Worm (Caenorhabditis elegans): ENCODE measurements around the gene mrpl-21.

The mrpl-21 gene

DNA sequence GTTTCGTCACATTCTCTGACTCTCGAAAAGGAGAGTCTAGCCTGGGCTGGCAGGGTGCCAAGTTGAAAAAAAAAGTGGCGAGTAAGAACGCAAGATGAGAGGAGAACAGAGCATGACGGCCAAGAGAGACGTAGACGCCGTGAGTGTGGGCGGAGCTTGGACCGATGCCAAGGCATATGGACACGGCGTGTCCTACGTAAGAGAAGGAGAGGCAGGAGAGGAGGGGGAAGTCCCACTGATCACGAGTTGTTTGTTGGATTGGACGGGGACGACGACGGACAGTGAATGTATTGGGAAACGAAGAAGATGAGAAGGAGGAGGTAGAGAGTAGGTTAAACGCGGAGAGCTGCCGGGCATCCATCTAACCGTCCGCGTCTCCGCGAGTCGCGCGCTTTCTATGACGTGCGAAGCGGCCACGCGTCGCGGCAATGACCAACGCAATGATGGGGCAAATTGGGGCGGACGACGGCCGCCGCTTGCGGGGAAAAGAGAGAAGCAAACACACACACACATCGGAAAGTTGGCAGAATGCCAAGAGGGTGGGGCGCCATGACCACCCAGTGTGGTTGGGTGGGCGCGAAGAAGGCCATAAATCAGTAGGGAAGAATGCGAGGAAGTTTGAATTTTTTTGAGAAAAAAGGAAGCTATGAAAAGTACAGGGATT lies 38.7 kb upstream of the mrpl-21 start:
- TF ChIP-seq ets-7 (tag; optimal IDR thresholded peaks at IDR 0.05) (peak; percentile 47), sea-1 (GFP tag; conservative IDR thresholded peaks at IDR 0.05) (peak; percentile 32; the same call in 1 of the 2 replicates), ama-1 (optimal IDR thresholded peaks at IDR 0.05) (no peak), hmbx-1 (tag; optimal IDR thresholded peaks at IDR 0.05) (no peak), hmg-4 (GFP tag; optimal IDR thresholded peaks at IDR 0.05) (peak; percentile 89), F13C5.2 (tag; optimal IDR thresholded peaks at IDR 0.05) (peak; percentile 80), aly-1 (tag; optimal IDR thresholded peaks at IDR 0.05) (peak; percentile 59), pes-1 (GFP tag; IDR thresholded peaks at IDR 0.05) (no peak; the same call in 1 of the 2 replicates), ceh-13 (GFP tag; optimal IDR thresholded peaks at IDR 0.05) (peak; percentile 18), flt-1 (GFP tag; IDR thresholded peaks at IDR 0.05) (0 out of 2 replicates have a peak, but pooled peaks have one; percentile 27), tbx-37 (GFP tag; conservative IDR thresholded peaks at IDR 0.05) (no peak)

DNA sequence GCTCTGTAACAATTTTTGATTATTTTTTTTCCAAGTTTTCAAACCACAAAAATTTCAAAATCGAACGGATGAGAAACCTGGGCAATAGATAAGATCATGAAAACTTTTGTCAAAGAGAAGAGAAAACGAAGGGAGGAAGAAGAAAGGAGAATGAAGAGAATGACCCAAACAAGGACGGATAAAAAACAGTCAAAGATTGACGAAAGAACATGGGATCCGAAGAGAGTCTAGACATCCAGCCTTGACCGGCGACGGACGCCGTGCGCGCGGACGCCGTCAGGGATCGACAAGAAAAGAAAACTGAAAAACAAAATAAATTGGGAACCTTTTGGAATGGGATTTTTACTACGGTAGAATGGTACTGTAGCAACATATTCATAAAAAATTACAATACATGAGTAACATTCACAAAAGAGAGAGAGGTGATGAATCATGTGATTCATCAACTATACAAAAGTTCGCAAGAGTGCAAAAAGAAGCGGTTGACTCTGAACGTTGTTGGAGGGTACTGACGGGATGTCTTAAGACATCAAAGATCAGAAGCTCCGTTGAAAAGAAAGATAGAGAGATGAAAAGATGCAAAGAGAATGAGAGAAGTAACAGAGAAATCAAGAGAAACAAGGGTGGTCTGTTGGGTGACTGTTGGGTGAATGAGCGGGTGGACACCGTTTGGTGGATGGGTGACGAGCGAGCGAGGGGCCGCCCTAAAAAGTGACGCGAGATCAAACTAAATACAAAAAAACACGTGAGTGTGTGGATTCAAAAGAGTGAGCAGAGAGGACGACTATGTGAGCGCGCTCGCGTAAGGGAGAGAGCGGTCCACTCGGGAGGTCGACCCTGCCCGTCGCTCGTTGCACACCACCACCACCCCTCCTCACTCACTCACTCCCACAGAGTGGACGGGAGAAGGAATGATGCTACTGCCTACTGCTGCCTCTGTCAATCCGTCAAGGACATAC lies 37.1 kb upstream of the mrpl-21 start, which contains the start of gene sup-26:
Gene sup-26 (minus strand): TSS at position 10 of the 959 bp plus-strand sequence.
- TF ChIP-seq ceh-36 (tag; optimal IDR thresholded peaks at IDR 0.05) (no peak), flt-1 (GFP tag; IDR thresholded peaks at IDR 0.05) (no peak; the same call in 1 of the 2 replicates), tra-4 (tag; optimal IDR thresholded peaks at IDR 0.05) (peak; percentile 13), hmg-4 (GFP tag; optimal IDR thresholded peaks at IDR 0.05) (peak; percentile 80), tbx-11 (GFP tag; IDR thresholded peaks at IDR 0.05) (no peak), scrt-1 (GFP tag; IDR thresholded peaks at IDR 0.05) (peak; percentile 51; the same call in 1 of the 2 replicates), sea-1 (GFP tag; conservative IDR thresholded peaks at IDR 0.05) (peak; percentile 83; the same call in 1 of the 2 replicates), F13C5.2 (tag; optimal IDR thresholded peaks at IDR 0.05) (peak; percentile 60), tbx-37 (GFP tag; conservative IDR thresholded peaks at IDR 0.05) (no peak), ets-7 (tag; optimal IDR thresholded peaks at IDR 0.05) (peak; percentile 31), B0310.2 (tag; optimal IDR thresholded peaks at IDR 0.05) (peak; percentile 41), ceh-13 (GFP tag; optimal IDR thresholded peaks at IDR 0.05) (no peak), pes-1 (GFP tag; IDR thresholded peaks at IDR 0.05) (peak; percentile 49; the same call in 1 of the 2 replicates), aly-1 (tag; optimal IDR thresholded peaks at IDR 0.05) (peak; percentile 78)

DNA sequence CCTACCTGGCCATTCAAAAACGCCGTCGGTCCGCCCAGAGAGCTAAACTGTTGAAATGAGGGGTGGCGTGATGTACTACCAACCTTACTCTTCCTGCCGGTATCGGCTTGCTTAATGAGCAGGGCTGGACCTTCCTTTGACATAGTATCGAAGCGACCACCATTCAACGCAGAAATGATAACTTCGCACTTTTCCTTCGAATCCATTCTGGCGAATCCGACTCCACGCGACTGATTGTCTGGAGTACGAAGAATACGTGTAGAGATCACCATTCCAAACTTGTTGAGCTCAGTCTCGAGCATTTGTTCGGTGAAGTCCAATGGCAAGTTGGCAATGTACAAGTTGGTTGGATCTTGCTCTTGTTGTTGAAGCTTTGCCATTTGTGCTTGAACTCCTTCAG lies 34.8 kb upstream of the mrpl-21 start:
- TF ChIP-seq hmbx-1 (tag; optimal IDR thresholded peaks at IDR 0.05), result no peak

DNA sequence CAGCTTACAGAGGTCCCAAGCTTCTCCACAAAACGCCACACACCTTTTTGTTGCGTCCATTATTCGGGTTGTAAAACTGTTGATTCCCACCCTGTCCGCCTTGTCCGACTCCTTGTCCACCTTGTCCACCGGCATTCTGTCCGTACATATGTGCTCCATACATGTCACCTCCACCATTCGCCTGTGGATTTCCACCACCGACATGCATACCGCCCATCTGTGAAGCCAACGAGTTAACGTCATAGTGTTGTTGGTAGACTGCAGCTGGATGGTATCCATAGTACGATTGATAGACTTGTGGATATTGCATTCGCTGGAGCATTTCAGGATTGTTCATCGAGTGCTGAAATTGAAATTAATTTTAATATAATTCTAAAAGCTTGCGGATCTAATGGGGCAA lies 34.4 kb upstream of the mrpl-21 start:
- TF ChIP-seq ama-1 (optimal IDR thresholded peaks at IDR 0.05), result peak; percentile 11
- no peak for TF ChIP-seq aly-1 (tag; optimal IDR thresholded peaks at IDR 0.05)

DNA sequence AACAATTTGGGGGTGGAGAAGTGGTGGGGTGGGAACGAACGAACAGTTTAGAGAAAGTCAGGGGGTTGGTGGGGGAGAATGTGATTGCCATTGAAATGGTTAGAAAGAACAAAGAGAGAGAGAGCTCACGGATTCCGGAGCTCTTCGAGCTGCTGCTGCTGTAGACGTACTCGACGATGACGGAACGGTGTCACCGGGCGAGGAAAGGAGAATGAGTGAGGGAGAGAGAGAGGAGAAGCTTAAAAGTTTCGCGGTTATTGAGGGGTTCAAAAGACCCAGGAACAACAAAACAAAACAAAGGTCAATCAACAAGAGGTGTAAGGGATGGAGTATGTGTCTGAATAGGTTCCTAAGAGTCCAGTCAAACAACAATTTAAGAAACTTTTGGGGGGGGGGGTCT lies 32.9 kb upstream of the mrpl-21 start:
- TF ChIP-seq B0310.2 (tag; optimal IDR thresholded peaks at IDR 0.05) (no peak), ceh-36 (tag; optimal IDR thresholded peaks at IDR 0.05) (no peak), ama-1 (optimal IDR thresholded peaks at IDR 0.05) (peak; percentile 94), flt-1 (GFP tag; IDR thresholded peaks at IDR 0.05) (no peak)

DNA sequence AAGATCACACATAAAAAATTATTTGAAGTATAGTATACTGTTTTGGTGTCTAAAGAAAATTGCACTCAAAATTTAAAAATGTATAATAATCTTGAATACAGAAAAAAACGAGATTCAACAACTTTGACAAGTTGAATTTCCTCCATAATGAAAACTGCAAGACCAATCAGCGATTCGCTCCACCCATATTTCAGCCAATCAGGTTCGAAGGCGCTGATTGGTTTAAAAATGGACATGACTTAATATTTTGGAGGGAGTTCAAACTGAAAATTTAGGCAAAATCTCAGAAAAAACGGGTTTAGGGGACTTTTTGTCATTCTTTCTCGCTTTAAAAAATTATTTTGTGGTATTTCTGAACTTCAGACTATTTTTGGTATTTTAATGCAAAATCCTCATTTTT lies 32.3 kb upstream of the mrpl-21 start:
- TF ChIP-seq sea-1 (GFP tag; conservative IDR thresholded peaks at IDR 0.05), result no peak
- TF ChIP-seq ama-1 (optimal IDR thresholded peaks at IDR 0.05), result peak; percentile 41
- no peak for TF ChIP-seq pes-1 (GFP tag; IDR thresholded peaks at IDR 0.05)

DNA sequence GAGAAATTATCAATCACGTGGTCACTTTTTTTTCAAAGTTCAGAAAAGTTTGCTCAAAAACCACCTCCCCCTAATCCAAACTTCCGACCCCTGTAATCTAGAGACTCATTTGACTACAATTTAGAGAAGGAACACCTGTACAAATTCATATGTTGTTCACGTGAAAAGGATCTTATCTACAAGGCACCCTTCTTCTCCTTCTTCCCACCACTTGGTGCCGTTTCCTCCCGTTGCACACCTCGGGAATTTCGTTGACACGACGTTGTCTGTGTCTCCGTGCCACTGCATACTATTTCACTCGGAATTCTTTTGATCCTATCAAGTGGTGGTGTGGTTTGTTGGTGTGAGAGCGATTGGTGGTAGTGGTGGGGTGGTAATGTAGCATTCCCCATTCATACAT lies 31.2 kb upstream of the mrpl-21 start:
- TF ChIP-seq aly-1 (tag; optimal IDR thresholded peaks at IDR 0.05) (no peak), hmg-4 (GFP tag; optimal IDR thresholded peaks at IDR 0.05) (peak; percentile 26)

DNA sequence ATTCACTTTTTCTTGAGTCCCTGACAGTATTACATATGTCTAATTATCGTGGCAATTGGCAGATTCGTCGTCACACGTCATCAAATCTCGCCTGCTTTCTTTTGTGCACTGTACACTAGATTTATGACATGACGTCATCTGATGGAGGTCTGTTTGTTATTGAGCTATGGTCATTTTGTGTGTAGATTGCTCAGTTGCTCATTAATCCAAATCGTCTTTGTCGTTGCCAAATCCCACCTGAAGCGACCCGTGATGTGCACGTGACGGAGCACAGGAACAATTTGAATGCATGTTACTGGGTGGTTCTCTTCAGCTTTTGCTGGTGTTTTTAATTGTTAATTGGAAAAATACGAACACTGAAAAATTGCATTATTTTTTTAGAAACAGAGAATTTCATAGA lies 29.5 kb upstream of the mrpl-21 start:
- TF ChIP-seq ceh-36 (tag; optimal IDR thresholded peaks at IDR 0.05) (peak; percentile 69), pes-1 (GFP tag; IDR thresholded peaks at IDR 0.05) (no peak), aly-1 (tag; optimal IDR thresholded peaks at IDR 0.05) (no peak), F13C5.2 (tag; optimal IDR thresholded peaks at IDR 0.05) (no peak), ceh-13 (GFP tag; optimal IDR thresholded peaks at IDR 0.05) (no peak)

DNA sequence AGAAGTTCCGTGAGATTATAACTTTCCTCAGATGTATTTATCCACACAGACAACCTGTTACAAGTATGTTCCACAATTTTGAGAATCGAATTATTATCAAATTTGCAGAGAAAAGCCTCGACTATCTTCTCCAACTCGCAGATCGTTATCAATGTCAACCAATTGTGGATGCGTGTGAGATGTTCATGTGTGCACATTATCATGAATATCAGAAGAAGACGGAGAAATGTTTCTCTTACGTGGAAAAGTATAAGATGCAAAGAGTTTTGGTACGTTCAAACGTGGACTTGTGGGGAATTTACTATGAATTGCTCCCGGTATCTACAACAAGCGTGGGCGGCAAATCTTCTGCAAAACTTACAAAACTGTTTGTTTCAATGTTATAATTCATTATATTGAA lies 27.7 kb upstream of the mrpl-21 start:
- TF ChIP-seq tbx-37 (GFP tag; conservative IDR thresholded peaks at IDR 0.05) (no peak), hmbx-1 (tag; optimal IDR thresholded peaks at IDR 0.05) (no peak), flt-1 (GFP tag; IDR thresholded peaks at IDR 0.05) (no peak), hmg-4 (GFP tag; optimal IDR thresholded peaks at IDR 0.05) (no peak), scrt-1 (GFP tag; IDR thresholded peaks at IDR 0.05) (no peak), hnd-1 (tag; optimal IDR thresholded peaks at IDR 0.05) (no peak), ama-1 (optimal IDR thresholded peaks at IDR 0.05) (no peak), sea-1 (GFP tag; conservative IDR thresholded peaks at IDR 0.05) (no peak), tbx-11 (GFP tag; IDR thresholded peaks at IDR 0.05) (no peak), ets-7 (tag; optimal IDR thresholded peaks at IDR 0.05) (no peak), pes-1 (GFP tag; IDR thresholded peaks at IDR 0.05) (no peak), ceh-36 (tag; optimal IDR thresholded peaks at IDR 0.05) (no peak), B0310.2 (tag; optimal IDR thresholded peaks at IDR 0.05) (no peak), tra-4 (tag; optimal IDR thresholded peaks at IDR 0.05) (no peak)

Data from whole organism, early embryonic.